Worm (Caenorhabditis elegans) whole organism, early embryonic: ENCODE results near the gene ZC204.17.
"Not testable (repeated sequence)": the region's sequence is repeated elsewhere in the genome, so short reads cannot be mapped to it uniquely, and the experiment has no call there.

ENCODE experiments used
- B0310.2 ChIP-seq: sonication (generic microtip); optimal IDR thresholded peaks from 2 replicates; lab custom pipeline; 2016; ENCODE audit warnings: mild to moderate bottlenecking, missing genetic modification characterization, missing compliant biosample characterization
- F13C5.2 ChIP-seq: sonication (generic microtip); optimal IDR thresholded peaks from 2 replicates; lab custom pipeline; 2017; ENCODE audit warnings: mild to moderate bottlenecking, missing genetic modification characterization, inconsistent platforms, missing compliant biosample characterization
- ama-1 ChIP-seq: fragments of 150-350 bp; optimal IDR thresholded peaks from 2 replicates; lab custom pipeline; 2014
- ceh-13 ChIP-seq: fragments of 200-800 bp; sonication (Bioruptor generic); optimal IDR thresholded peaks from 2 replicates; lab custom pipeline; 2018; ENCODE audit warnings: mild to moderate bottlenecking, missing genetic modification characterization, missing compliant biosample characterization
- hmg-4 ChIP-seq: fragments of 200-800 bp; sonication (Bioruptor generic); optimal IDR thresholded peaks from 2 replicates; lab custom pipeline; 2018; ENCODE audit warnings: mild to moderate bottlenecking, missing genetic modification characterization, missing compliant biosample characterization
- pes-1 ChIP-seq: fragments of 200-800 bp; sonication (Bioruptor generic); IDR thresholded peaks from 2 replicates; pipeline ENCODE4 v1.3.6; 2022; ENCODE audit warnings: missing genetic modification reagents, missing genetic modification characterization, missing compliant biosample characterization
- scrt-1 ChIP-seq: fragments of 200-800 bp; sonication (Bioruptor generic); IDR thresholded peaks from 2 replicates; pipeline ENCODE4 v1.3.6; 2022; ENCODE audit warnings: missing genetic modification characterization, missing compliant biosample characterization
- tbx-11 ChIP-seq: fragments of 200-800 bp; sonication (Bioruptor generic); IDR thresholded peaks from 2 replicates; pipeline ENCODE4 v1.3.6; 2022; ENCODE audit warnings: missing genetic modification characterization, missing compliant biosample characterization

DNA sequence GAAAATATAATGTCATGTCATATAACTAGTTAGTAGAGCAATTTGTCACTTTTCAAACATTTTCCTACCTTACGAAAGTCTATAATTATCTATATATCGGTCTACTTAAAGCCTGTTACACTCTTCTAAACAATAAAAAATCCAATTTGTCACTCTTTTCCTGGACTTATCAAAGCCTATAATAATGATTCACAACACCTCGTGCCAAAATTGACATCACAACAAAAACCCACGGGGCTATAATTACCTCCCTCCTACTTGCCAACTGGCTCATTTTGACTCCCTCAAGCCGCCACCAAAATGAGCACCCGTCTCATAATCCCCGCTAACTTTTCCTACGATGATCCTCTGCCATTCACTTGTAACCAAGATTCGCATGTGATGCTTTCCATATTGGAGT is 9.7 kb downstream of the ZC204.17 start, which contains the start of gene srg-20:
- TF ChIP-seq ama-1 (lab: Kevin White, UChicago); scrt-1 (GFP tag; lab: Robert Waterston, UW); ceh-13 (GFP tag; lab: Kevin White, UChicago); B0310.2 (tag; lab: Kevin White, UChicago); hmg-4 (GFP tag; lab: Kevin White, UChicago); pes-1; F13C5.2; tbx-11 (GFP tag; lab: Robert Waterston, UW): not testable (repeated sequence)
